Fruit fly (Drosophila melanogaster) whole organism, prepupa: Measurements from ENCODE around the gene CG5892.

ENCODE experiments used
- CG11762 ChIP-seq: fragments of 200-800 bp; sonication (Bioruptor generic); optimal IDR thresholded peaks from 3 replicates; lab custom pipeline; 2016; ENCODE audit warnings: missing biosample characterization, missing genetic modification characterization; ENCODE audit not compliant: insufficient read depth
- CG34406 ChIP-seq: fragments of 200-800 bp; sonication (Bioruptor generic); optimal IDR thresholded peaks from 3 replicates; lab custom pipeline; 2016; ENCODE audit warnings: missing biosample characterization, missing genetic modification characterization
- CG6792 ChIP-seq: fragments of 200-800 bp; sonication (Bioruptor generic); optimal IDR thresholded peaks from 3 replicates; lab custom pipeline; 2016; ENCODE audit warnings: missing biosample characterization, missing genetic modification characterization
- Hr4 ChIP-seq: fragments of 200-800 bp; sonication (Bioruptor generic); optimal IDR thresholded peaks from 3 replicates; lab custom pipeline; 2016; ENCODE audit warnings: missing biosample characterization, missing genetic modification characterization

DNA sequence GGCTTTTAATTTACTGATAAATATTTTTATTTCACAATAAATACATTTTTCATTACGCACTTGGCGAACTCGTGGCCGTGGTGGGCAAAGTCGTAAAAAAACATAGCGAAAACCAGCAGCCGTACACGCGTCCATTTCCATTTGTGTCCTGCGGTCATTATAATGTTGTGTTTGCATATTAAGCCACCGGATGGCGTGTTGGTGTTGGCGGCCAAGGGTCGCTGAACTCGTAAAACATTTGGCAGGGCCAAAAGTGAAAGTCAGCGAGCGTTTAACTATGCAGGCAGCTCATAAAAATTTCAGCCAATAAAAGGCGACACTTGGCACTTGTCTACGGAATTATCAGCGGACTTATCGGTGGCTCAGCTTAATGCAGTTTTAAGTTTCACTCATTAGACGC, 10.1 kb downstream of the CG5892 start:
- TF ChIP-seq CG34406 (GFP tag; lab: Kevin White, UChicago) (no peak), CG11762 (GFP tag; lab: Kevin White, UChicago) (no peak), CG6792 (GFP tag; lab: Kevin White, UChicago) (no peak), Hr4 (GFP tag; lab: Kevin White, UChicago) (no peak)
